Worm (Caenorhabditis elegans) whole organism, L4 larva: Measurements from ENCODE around the gene R03H10.1.

Experiments used
- D1046.2 ChIP-seq: fragments of 200-800 bp; sonication (Bioruptor generic); IDR thresholded peaks from 2 replicates; pipeline ENCODE4 v1.3.6; 2022; ENCODE audit warnings: missing genetic modification characterization, missing compliant biosample characterization
- Y105C5A.15 ChIP-seq: fragments of 200-800 bp; sonication (Bioruptor generic); IDR thresholded peaks from 2 replicates; pipeline ENCODE4 v1.3.6; 2022; ENCODE audit warnings: missing genetic modification characterization, missing compliant biosample characterization
- Y5F2A.4 ChIP-seq: fragments of 200-800 bp; sonication (Bioruptor generic); optimal IDR thresholded peaks from 2 replicates; lab custom pipeline; 2018; ENCODE audit warnings: mild to moderate bottlenecking, missing genetic modification characterization, missing compliant biosample characterization
- ZK546.5 ChIP-seq, 2 experiments: sonication (generic microtip); optimal IDR thresholded peaks; 2 replicates each; lab custom pipeline; 2017; ENCODE audit warnings: missing biosample characterization in 2 of 2, missing genetic modification characterization in 2 of 2
- aha-1 ChIP-seq: fragments of 150-350 bp; peaks from one replicate; lab custom pipeline; 2014; ENCODE audit warnings: missing biosample characterization, missing genetic modification characterization
- arid-1 ChIP-seq: fragments of 200-800 bp; sonication (Bioruptor generic); conservative IDR thresholded peaks from 2 replicates; pipeline ENCODE4 v1.3.6; 2022; ENCODE audit warnings: missing genetic modification reagents, missing genetic modification characterization, missing compliant biosample characterization
- ceh-32 ChIP-seq: sonication (generic microtip); optimal IDR thresholded peaks from 2 replicates; lab custom pipeline; 2016; ENCODE audit warnings: mild to moderate bottlenecking, missing genetic modification characterization, missing compliant biosample characterization; ENCODE audit not compliant: poor library complexity
- ceh-44 ChIP-seq: fragments of 200-800 bp; sonication (Bioruptor generic); IDR thresholded peaks from 2 replicates; pipeline ENCODE4 v1.3.6; 2022; ENCODE audit warnings: missing genetic modification reagents, missing genetic modification characterization, missing compliant biosample characterization
- ceh-82 ChIP-seq: sonication (generic microtip); optimal IDR thresholded peaks from 2 replicates; lab custom pipeline; 2017; ENCODE audit warnings: missing biosample characterization, missing genetic modification characterization
- cey-2 ChIP-seq: sonication (generic microtip); optimal IDR thresholded peaks from 3 replicates; lab custom pipeline; 2017; ENCODE audit warnings: missing genetic modification characterization, mild to moderate bottlenecking, missing compliant biosample characterization, antibody characterized with exemption, borderline replicate concordance; ENCODE audit not compliant: insufficient read depth
- ctbp-1 ChIP-seq: fragments of 200-800 bp; sonication (Bioruptor generic); IDR thresholded peaks from 2 replicates; pipeline ENCODE4 v1.3.6; 2022; ENCODE audit warnings: missing genetic modification reagents, missing genetic modification characterization, missing compliant biosample characterization
- daf-12 ChIP-seq: fragments of 150-350 bp; optimal IDR thresholded peaks from 2 replicates; lab custom pipeline; 2014; ENCODE audit warnings: missing biosample characterization, missing genetic modification reagents, missing genetic modification characterization
- daf-16 ChIP-seq, 3 experiments: sonication (generic microtip); optimal IDR thresholded peaks; 2 replicates each; lab custom pipeline; 2016 to 2017; ENCODE audit warnings: missing genetic modification characterization in 3 of 3, missing genetic modification reagents in 3 of 3, mild to moderate bottlenecking in 2 of 3, missing compliant biosample characterization in 2 of 3, missing biosample characterization in 1 of 3, moderate library complexity in 1 of 3
- daf-8 ChIP-seq: fragments of 200-800 bp; sonication (Bioruptor generic); IDR thresholded peaks from 2 replicates; pipeline ENCODE4 v1.3.6; 2022; ENCODE audit warnings: missing genetic modification characterization, missing compliant biosample characterization
- dmd-9 ChIP-seq: fragments of 200-800 bp; sonication (Bioruptor generic); IDR thresholded peaks from 2 replicates; pipeline ENCODE4 v1.3.6; 2022; ENCODE audit warnings: missing genetic modification reagents, missing genetic modification characterization, missing compliant biosample characterization
- duxl-1 ChIP-seq: sonication (generic microtip); optimal IDR thresholded peaks from 2 replicates; lab custom pipeline; 2016; ENCODE audit warnings: mild to moderate bottlenecking, missing genetic modification characterization, moderate library complexity, missing compliant biosample characterization; ENCODE audit not compliant: poor library complexity
- dve-1 ChIP-seq: sonication (generic microtip); optimal IDR thresholded peaks from 2 replicates; lab custom pipeline; 2017; ENCODE audit warnings: antibody characterized with exemption, mild to moderate bottlenecking, missing genetic modification characterization, missing compliant biosample characterization; ENCODE audit not compliant: insufficient read depth
- egl-43 ChIP-seq: fragments of 200-800 bp; sonication (Bioruptor generic); IDR thresholded peaks from 2 replicates; pipeline ENCODE4 v1.3.6; 2022; ENCODE audit warnings: missing genetic modification reagents, missing genetic modification characterization, missing compliant biosample characterization
- gei-8 ChIP-seq: fragments of 200-800 bp; sonication (Bioruptor generic); optimal IDR thresholded peaks from 2 replicates; lab custom pipeline; 2018; ENCODE audit warnings: mild to moderate bottlenecking, missing genetic modification characterization, missing compliant biosample characterization
- hif-1 ChIP-seq, 2 experiments: sonication (generic microtip); optimal IDR thresholded peaks; 2 replicates each; lab custom pipeline; 2016 to 2017; ENCODE audit warnings: missing compliant biosample characterization in 2 of 2, missing genetic modification characterization in 2 of 2, missing genetic modification reagents in 2 of 2, missing genotype in 2 of 2, mild to moderate bottlenecking in 1 of 2
- lin-1 ChIP-seq: fragments of 200-800 bp; sonication (Bioruptor generic); IDR thresholded peaks from 2 replicates; pipeline ENCODE4 v1.3.6; 2022; ENCODE audit warnings: missing genetic modification reagents, missing genetic modification characterization, missing compliant biosample characterization
- lin-13 ChIP-seq: fragments of 150-350 bp; optimal IDR thresholded peaks from 2 replicates; lab custom pipeline; 2014; ENCODE audit warnings: missing biosample characterization, missing genetic modification reagents, missing genetic modification characterization
- lin-15B ChIP-seq: fragments of 150-350 bp; sonication (generic microtip); optimal IDR thresholded peaks from 3 replicates; lab custom pipeline; 2014; ENCODE audit warnings: missing biosample characterization, missing genetic modification characterization
- lir-3 ChIP-seq: sonication (generic microtip); optimal IDR thresholded peaks from 2 replicates; lab custom pipeline; 2016; ENCODE audit warnings: mild to moderate bottlenecking, missing genetic modification characterization, missing compliant biosample characterization
- lsy-2 ChIP-seq, 2 experiments: fragments of 150-350 bp in 1 of 2; sonication (generic microtip) in 1 of 2; optimal IDR thresholded peaks; 2 replicates each; lab custom pipeline; 2014 to 2017; ENCODE audit warnings: missing biosample characterization in 2 of 2, missing genetic modification characterization in 2 of 2
- mdl-1 ChIP-seq, 2 experiments: fragments of 150-350 bp in 1 of 2; sonication (generic microtip) in 1 of 2; optimal IDR thresholded peaks; 2 replicates each; lab custom pipeline; 2014 to 2017; ENCODE audit warnings: missing biosample characterization in 2 of 2, missing genetic modification characterization in 2 of 2
- mep-1 ChIP-seq: fragments of 150-350 bp; sonication (generic microtip); optimal IDR thresholded peaks from 3 replicates; lab custom pipeline; 2014; ENCODE audit warnings: missing biosample characterization, missing genetic modification characterization
- nhr-10 ChIP-seq: fragments of 150-350 bp; optimal IDR thresholded peaks from 2 replicates; lab custom pipeline; 2014; ENCODE audit warnings: missing biosample characterization, missing genetic modification characterization
- nhr-102 ChIP-seq: sonication (generic microtip); optimal IDR thresholded peaks from 2 replicates; lab custom pipeline; 2016; ENCODE audit warnings: mild to moderate bottlenecking, missing genetic modification characterization, moderate library complexity, missing compliant biosample characterization
- nhr-11 ChIP-seq: fragments of 150-350 bp; optimal IDR thresholded peaks from 2 replicates; lab custom pipeline; 2014; ENCODE audit warnings: missing biosample characterization, missing genetic modification characterization
- nhr-111 ChIP-seq: fragments of 200-800 bp; sonication (Bioruptor generic); optimal IDR thresholded peaks from 2 replicates; lab custom pipeline; 2018; ENCODE audit warnings: mild to moderate bottlenecking, missing genetic modification characterization, missing compliant biosample characterization
- nhr-25 ChIP-seq: sonication (generic microtip); optimal IDR thresholded peaks from 2 replicates; lab custom pipeline; 2017; ENCODE audit warnings: missing genetic modification characterization, mild to moderate bottlenecking, missing compliant biosample characterization, antibody characterized with exemption, moderate library complexity, borderline replicate concordance; ENCODE audit not compliant: insufficient read depth
- nhr-41 ChIP-seq: fragments of 200-800 bp; sonication (Bioruptor generic); IDR thresholded peaks from 2 replicates; pipeline ENCODE4 v1.3.6; 2022; ENCODE audit warnings: missing genetic modification reagents, missing genetic modification characterization, missing compliant biosample characterization
- nhr-42 ChIP-seq: fragments of 200-800 bp; sonication (Bioruptor generic); IDR thresholded peaks from 2 replicates; pipeline ENCODE4 v1.3.6; 2022; ENCODE audit warnings: missing genetic modification characterization, missing compliant biosample characterization
- pha-4 ChIP-seq, 2 experiments: fragments of 150-350 bp in 1 of 2; fragments of 200-800 bp in 1 of 2; sonication (Bioruptor generic) in 1 of 2; IDR thresholded peaks in 1 of 2; optimal IDR thresholded peaks in 1 of 2; 2 replicates each; pipeline versions ENCODE4 v1.3.6 to Lab custom; 2014 to 2022; ENCODE audit warnings: missing genetic modification characterization in 2 of 2, missing genetic modification reagents in 2 of 2, missing biosample characterization in 1 of 2, missing compliant biosample characterization in 1 of 2
- saeg-2 ChIP-seq: fragments of 200-800 bp; sonication (Bioruptor generic); IDR thresholded peaks from 2 replicates; pipeline ENCODE4 v1.3.6; 2022; ENCODE audit warnings: missing genetic modification reagents, missing genetic modification characterization, missing compliant biosample characterization
- set-16 ChIP-seq: fragments of 200-800 bp; sonication (Bioruptor generic); IDR thresholded peaks from 2 replicates; pipeline ENCODE4 v1.3.6; 2022; ENCODE audit warnings: missing genetic modification reagents, missing genetic modification characterization, missing compliant biosample characterization
- skn-1 ChIP-seq: fragments of 150-350 bp; optimal IDR thresholded peaks from 2 replicates; lab custom pipeline; 2014; ENCODE audit warnings: missing biosample characterization, missing genetic modification characterization
- snpc-1.2 ChIP-seq: fragments of 200-800 bp; sonication (Bioruptor generic); IDR thresholded peaks from 2 replicates; pipeline ENCODE4 v1.3.6; 2022; ENCODE audit warnings: missing genetic modification reagents, missing genetic modification characterization, missing compliant biosample characterization
- spr-3 ChIP-seq: fragments of 200-800 bp; sonication (Bioruptor generic); optimal IDR thresholded peaks from 2 replicates; lab custom pipeline; 2018; ENCODE audit warnings: mild to moderate bottlenecking, missing genetic modification characterization, missing compliant biosample characterization
- tra-1 ChIP-seq: fragments of 200-800 bp; sonication (Bioruptor generic); IDR thresholded peaks from 2 replicates; pipeline ENCODE4 v1.3.6; 2022; ENCODE audit warnings: missing genetic modification reagents, missing genetic modification characterization, missing compliant biosample characterization
- unc-39 ChIP-seq: sonication (generic microtip); optimal IDR thresholded peaks from 2 replicates; lab custom pipeline; 2017; ENCODE audit warnings: missing biosample characterization, missing genetic modification characterization
- vab-7 ChIP-seq: fragments of 200-800 bp; sonication (Bioruptor generic); IDR thresholded peaks from 2 replicates; pipeline ENCODE4 v1.3.6; 2022; ENCODE audit warnings: missing genetic modification reagents, missing genetic modification characterization, missing compliant biosample characterization
- zfp-3 ChIP-seq: fragments of 200-800 bp; sonication (Bioruptor generic); conservative IDR thresholded peaks from 2 replicates; pipeline ENCODE4 v1.3.6; 2022; ENCODE audit warnings: missing genetic modification reagents, missing genetic modification characterization, missing compliant biosample characterization
- zip-11 ChIP-seq: fragments of 200-800 bp; sonication (Bioruptor generic); IDR thresholded peaks from 2 replicates; pipeline ENCODE4 v1.3.6; 2022; ENCODE audit warnings: missing genetic modification characterization, missing compliant biosample characterization
- zip-2 ChIP-seq: fragments of 150-350 bp; optimal IDR thresholded peaks from 2 replicates; lab custom pipeline; 2014; ENCODE audit warnings: missing biosample characterization, missing genetic modification characterization
- ztf-7 ChIP-seq: fragments of 150-350 bp; optimal IDR thresholded peaks from 2 replicates; lab custom pipeline; 2014; ENCODE audit warnings: missing biosample characterization, missing genetic modification characterization

The R03H10.1 gene

ce11 chrII:4228112-4228770, 48.2 kb downstream of the R03H10.1 start (continued):
- no peak for TF ChIP-seq nhr-10
- no peak for TF ChIP-seq duxl-1
- no peak for TF ChIP-seq spr-3 (GFP tag; lab: Kevin White, UChicago)
- TF ChIP-seq lin-1, result 0 out of 2 replicates have a peak, but pooled peaks have one; percentile 21
- TF ChIP-seq zip-11 (GFP tag; lab: Robert Waterston, UW), result no peak
- TF ChIP-seq saeg-2 (GFP tag; lab: Robert Waterston, UW), result 0 out of 2 replicates have a peak, but pooled peaks have one; percentile 29
- no peak for TF ChIP-seq nhr-41
- peak; percentile 67 for TF ChIP-seq set-16
- TF ChIP-seq mep-1, result no peak
- TF ChIP-seq nhr-111 (GFP tag; lab: Kevin White, UChicago), result peak; percentile 33
- no peak for TF ChIP-seq lin-13 (GFP tag; lab: Kevin White, UChicago)
- TF ChIP-seq aha-1 (tag; lab: Kevin White, UChicago), result peak; percentile 71
- TF ChIP-seq ctbp-1 (GFP tag; lab: Robert Waterston, UW), result no peak
- no peak for TF ChIP-seq lsy-2 (tag; optimal IDR thresholded peaks at IDR 0.05; lab: Kevin White, UChicago)
- no peak for TF ChIP-seq skn-1 (tag; lab: Kevin White, UChicago)
- TF ChIP-seq egl-43 (GFP tag; lab: Robert Waterston, UW), result peak; percentile 81
- no peak for TF ChIP-seq dmd-9 (GFP tag; lab: Robert Waterston, UW)
- TF ChIP-seq ztf-7 (tag; lab: Kevin White, UChicago), result no peak
- TF ChIP-seq lin-15B, result no peak
- TF ChIP-seq ceh-32, result no peak
- no peak for TF ChIP-seq gei-8 (GFP tag; lab: Kevin White, UChicago)
- no peak for TF ChIP-seq daf-8 (GFP tag; lab: Robert Waterston, UW)
- TF ChIP-seq zfp-3 (GFP tag; lab: Robert Waterston, UW), result no peak
- TF ChIP-seq vab-7 (GFP tag; lab: Robert Waterston, UW), result no peak
- no peak for TF ChIP-seq Y105C5A.15 (GFP tag; lab: Robert Waterston, UW)
- TF ChIP-seq nhr-102 (tag; lab: Kevin White, UChicago), result no peak
- no peak for TF ChIP-seq Y5F2A.4 (GFP tag; lab: Kevin White, UChicago)
- no peak for TF ChIP-seq zip-2 (tag; lab: Kevin White, UChicago)
- no peak for TF ChIP-seq tra-1 (GFP tag; lab: Robert Waterston, UW)
- no peak for TF ChIP-seq unc-39
- TF ChIP-seq dve-1 (tag; lab: Kevin White, UChicago), result no peak
- TF ChIP-seq mdl-1 (tag; optimal IDR thresholded peaks at IDR 0.05; lab: Kevin White, UChicago), result no peak
- TF ChIP-seq arid-1, result peak; percentile 63
- TF ChIP-seq cey-2 (tag; lab: Kevin White, UChicago), result no peak
- TF ChIP-seq snpc-1.2 (GFP tag; lab: Robert Waterston, UW), result peak; percentile 53; the same call in 1 of the 2 replicates
- no peak for TF ChIP-seq nhr-11 (tag; lab: Kevin White, UChicago)
- no peak for TF ChIP-seq daf-12 (tag; lab: Kevin White, UChicago)
- no peak for TF ChIP-seq hif-1 (tag; optimal IDR thresholded peaks at IDR 0.05; lab: Kevin White, UChicago)
- TF ChIP-seq lir-3 (tag; lab: Kevin White, UChicago), result no peak
- TF ChIP-seq ZK546.5 (tag; optimal IDR thresholded peaks at IDR 0.05; lab: Kevin White, UChicago), result no peak
- TF ChIP-seq ceh-44 (GFP tag; lab: Robert Waterston, UW), result no peak
- TF ChIP-seq D1046.2 (GFP tag; lab: Robert Waterston, UW), result peak; percentile 7; the same call in 1 of the 2 replicates
- peak; percentile 53 for TF ChIP-seq pha-4 (GFP tag; IDR thresholded peaks at IDR 0.05; lab: Robert Waterston, UW)
- no peak for TF ChIP-seq pha-4 (tag; optimal IDR thresholded peaks at IDR 0.05; lab: Kevin White, UChicago)
- TF ChIP-seq daf-16 (GFP tag; optimal IDR thresholded peaks at IDR 0.05; lab: Kevin White, UChicago), result no peak
- no peak for TF ChIP-seq daf-16 (tag; optimal IDR thresholded peaks at IDR 0.05; lab: Kevin White, UChicago)
- no peak for TF ChIP-seq nhr-25 (tag; lab: Kevin White, UChicago)
- TF ChIP-seq nhr-42, result no peak
- TF ChIP-seq ceh-82 (tag; lab: Kevin White, UChicago), result no peak
